Fruit fly (Drosophila melanogaster): ENCODE results near the gene CG13305.

The CG13305 gene

dm6 chr3L:8691891-8692874 is 45.6 kb upstream of the CG13305 start (continued):
- TF ChIP-seq oc (tag; optimal IDR thresholded peaks at IDR 0.05) (no peak), D (optimal IDR thresholded peaks at IDR 0.05) (no peak), D (GFP tag; optimal IDR thresholded peaks at IDR 0.05) (peak; percentile 38), wor (GFP tag; IDR thresholded peaks at IDR 0.05) (no peak), CG16813 (GFP tag; IDR thresholded peaks at IDR 0.05; ENCODE audit: partially characterized antibody) (no peak), fu2 (GFP tag; optimal IDR thresholded peaks at IDR 0.05) (no peak), chif (GFP tag; optimal IDR thresholded peaks at IDR 0.05) (no peak), phol (tag; optimal IDR thresholded peaks at IDR 0.05) (peak; percentile 64), mirr (GFP tag; optimal IDR thresholded peaks at IDR 0.05) (peak; percentile 59), Hmr (GFP tag; optimal IDR thresholded peaks at IDR 0.05) (peak; percentile 40), CG9609 (GFP tag; optimal IDR thresholded peaks at IDR 0.05) (no peak), CG9797 (GFP tag; optimal IDR thresholded peaks at IDR 0.05) (no peak), jumu (GFP tag; optimal IDR thresholded peaks at IDR 0.05) (no peak), CG42726 (GFP tag; IDR thresholded peaks at IDR 0.05; ENCODE audit: partially characterized antibody) (no peak), da (GFP tag; optimal IDR thresholded peaks at IDR 0.05) (no peak), GATAe (GFP tag; conservative IDR thresholded peaks at IDR 0.05) (peak; percentile 45), CG8944 (GFP tag; optimal IDR thresholded peaks at IDR 0.05) (no peak), ash1 (GFP tag; optimal IDR thresholded peaks at IDR 0.05) (no peak), HmgZ (tag; optimal IDR thresholded peaks at IDR 0.05) (peak; percentile 15), CG17361 (GFP tag; IDR thresholded peaks at IDR 0.05) (peak; percentile 93), Doc2 (GFP tag; IDR thresholded peaks at IDR 0.05) (no peak), Awh (GFP tag; IDR thresholded peaks at IDR 0.05) (no peak), CG14050 (GFP tag; IDR thresholded peaks at IDR 0.05) (no peak), br (optimal IDR thresholded peaks at IDR 0.05) (no peak), Myb (GFP tag; optimal IDR thresholded peaks at IDR 0.05) (no peak), pho (GFP tag; optimal IDR thresholded peaks at IDR 0.05) (no peak), CG6791 (GFP tag; IDR thresholded peaks at IDR 0.05; ENCODE audit: partially characterized antibody) (no peak), cwo (GFP tag; optimal IDR thresholded peaks at IDR 0.05) (peak; percentile 93), btn (GFP tag; optimal IDR thresholded peaks at IDR 0.05) (no peak), nerfin-2 (GFP tag; IDR thresholded peaks at IDR 0.05; ENCODE audit: partially characterized antibody) (no peak), CG15601 (tag; optimal IDR thresholded peaks at IDR 0.05) (no peak), CG15479 (GFP tag; optimal IDR thresholded peaks at IDR 0.05) (no peak), tgo (GFP tag; IDR thresholded peaks at IDR 0.05) (peak; percentile 28; the same call in 2 of the 3 replicates), CG3995 (GFP tag; optimal IDR thresholded peaks at IDR 0.05) (no peak), pnt (GFP tag; optimal IDR thresholded peaks at IDR 0.05) (no peak), Max (GFP tag; optimal IDR thresholded peaks at IDR 0.05) (no peak), Xrp1 (GFP tag; IDR thresholded peaks at IDR 0.05) (peak; percentile 46), amos (GFP tag; IDR thresholded peaks at IDR 0.05; ENCODE audit: partially characterized antibody) (no peak), CG8478 (optimal IDR thresholded peaks at IDR 0.05) (no peak), slbo (GFP tag; IDR thresholded peaks at IDR 0.05) (peak; percentile 31; the same call in 1 of the 2 replicates), vvl (GFP tag; IDR thresholded peaks at IDR 0.05) (no peak), CG10321 (GFP tag; IDR thresholded peaks at IDR 0.05) (no peak), ap (GFP tag; IDR thresholded peaks at IDR 0.05) (no peak), Fer2 (tag; optimal IDR thresholded peaks at IDR 0.05) (no peak), Side (GFP tag; optimal IDR thresholded peaks at IDR 0.05) (no peak), cad (GFP tag; optimal IDR thresholded peaks at IDR 0.05) (no peak), danr (GFP tag; IDR thresholded peaks at IDR 0.05) (no peak), Asciz (GFP tag; optimal IDR thresholded peaks at IDR 0.05) (no peak), CoRest (tag; optimal IDR thresholded peaks at IDR 0.05) (peak; percentile 82), B-H1 (GFP tag; IDR thresholded peaks at IDR 0.05) (no peak)
